Fruit fly (Drosophila melanogaster): ENCODE data around the gene bor.

The bor gene

DNA sequence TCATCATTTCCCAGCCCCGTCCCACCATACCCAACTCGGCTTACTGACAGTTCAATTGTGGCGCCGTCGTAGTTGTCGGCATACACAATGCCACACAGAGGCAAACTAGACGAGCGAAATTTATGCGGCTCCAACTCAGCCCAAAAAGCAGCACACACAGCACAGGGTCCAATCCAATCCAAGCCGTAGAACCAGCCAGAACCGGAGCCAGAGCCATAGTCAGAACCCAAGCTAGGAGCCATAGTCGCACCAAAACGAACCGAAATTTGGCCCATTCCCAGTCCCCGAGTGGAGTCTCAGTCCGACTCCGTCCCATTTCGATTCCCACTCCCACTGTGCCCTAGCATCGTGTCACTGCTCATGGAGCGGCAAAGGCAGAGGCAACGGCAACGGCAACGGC is 43.1 kb downstream of the bor start:
- no peak for TF ChIP-seq Sin3A (optimal IDR thresholded peaks at IDR 0.05)

DNA sequence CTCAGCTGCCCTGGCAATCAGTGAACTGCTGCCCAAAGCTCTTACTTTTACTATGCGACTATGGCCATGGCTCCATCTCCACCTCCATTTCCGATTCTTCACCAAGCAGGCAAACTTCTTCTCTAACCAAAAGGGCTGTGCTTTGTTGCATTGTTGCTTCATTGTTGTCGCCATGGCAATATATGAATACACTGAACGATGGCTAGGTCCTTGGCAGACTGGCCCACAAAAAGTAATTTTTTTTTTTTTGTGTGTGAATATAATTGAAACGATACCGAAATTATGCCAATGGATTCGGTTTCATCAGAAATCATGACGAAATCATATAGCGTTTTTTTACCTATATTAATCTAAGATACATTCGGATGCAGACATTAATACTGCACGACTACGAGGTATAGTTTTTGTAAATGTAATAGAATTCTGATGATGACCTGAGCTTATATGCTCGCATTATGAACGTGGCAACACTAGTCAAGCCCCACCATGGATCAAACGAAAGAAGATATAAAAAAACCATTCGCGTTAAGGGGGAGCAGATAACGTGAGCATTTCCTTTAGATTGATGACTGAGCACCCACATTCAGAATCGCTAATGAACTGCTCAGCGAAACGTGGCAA is 43.8 kb downstream of the bor start:
- TF ChIP-seq psq (optimal IDR thresholded peaks at IDR 0.05): no peak
- no peak for TF ChIP-seq h (optimal IDR thresholded peaks at IDR 0.05)
- no peak for TF ChIP-seq Sin3A (optimal IDR thresholded peaks at IDR 0.05)
- no peak for TF ChIP-seq ttk (optimal IDR thresholded peaks at IDR 0.05)
- TF ChIP-seq Myc (optimal IDR thresholded peaks at IDR 0.05): no peak
- TF ChIP-seq insv (optimal IDR thresholded peaks at IDR 0.05): no peak

dm6 chr3R:16218251-16219030 is 45.5 kb downstream of the bor start:
- TF ChIP-seq insv (optimal IDR thresholded peaks at IDR 0.05) (no peak), Sin3A (optimal IDR thresholded peaks at IDR 0.05) (no peak), Myc (optimal IDR thresholded peaks at IDR 0.05) (no peak), h (optimal IDR thresholded peaks at IDR 0.05) (no peak), ttk (optimal IDR thresholded peaks at IDR 0.05) (no peak), psq (optimal IDR thresholded peaks at IDR 0.05) (no peak)

DNA sequence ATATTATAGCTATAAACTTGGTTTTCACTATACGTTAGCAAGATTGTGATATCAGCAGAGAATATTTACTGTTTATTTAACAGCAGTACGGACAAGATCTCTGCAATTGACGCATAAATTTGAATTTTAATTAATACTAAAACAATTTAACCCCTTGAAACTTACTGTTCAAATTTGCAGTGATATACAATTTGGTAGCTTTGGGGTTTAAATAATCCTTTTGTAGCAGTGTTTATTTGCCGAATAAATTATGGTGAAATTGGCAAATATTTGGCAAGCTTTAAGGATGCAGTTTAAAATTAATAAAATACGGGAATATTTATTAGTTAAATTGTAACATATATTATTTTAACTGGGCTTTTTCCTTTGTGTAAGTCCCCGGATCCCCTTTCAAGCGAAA is 46.5 kb downstream of the bor start:
- TF ChIP-seq Myc (optimal IDR thresholded peaks at IDR 0.05): no peak
- TF ChIP-seq ttk (optimal IDR thresholded peaks at IDR 0.05): no peak
- no peak for TF ChIP-seq insv (optimal IDR thresholded peaks at IDR 0.05)
- no peak for TF ChIP-seq Sin3A (optimal IDR thresholded peaks at IDR 0.05)
- TF ChIP-seq h (optimal IDR thresholded peaks at IDR 0.05): no peak
- no peak for TF ChIP-seq psq (optimal IDR thresholded peaks at IDR 0.05)

- no peak for TF ChIP-seq h (optimal IDR thresholded peaks at IDR 0.05)
Measured at dm6 chr3R:16215319-16215701, 48.6 kb downstream of the bor start.

DNA sequence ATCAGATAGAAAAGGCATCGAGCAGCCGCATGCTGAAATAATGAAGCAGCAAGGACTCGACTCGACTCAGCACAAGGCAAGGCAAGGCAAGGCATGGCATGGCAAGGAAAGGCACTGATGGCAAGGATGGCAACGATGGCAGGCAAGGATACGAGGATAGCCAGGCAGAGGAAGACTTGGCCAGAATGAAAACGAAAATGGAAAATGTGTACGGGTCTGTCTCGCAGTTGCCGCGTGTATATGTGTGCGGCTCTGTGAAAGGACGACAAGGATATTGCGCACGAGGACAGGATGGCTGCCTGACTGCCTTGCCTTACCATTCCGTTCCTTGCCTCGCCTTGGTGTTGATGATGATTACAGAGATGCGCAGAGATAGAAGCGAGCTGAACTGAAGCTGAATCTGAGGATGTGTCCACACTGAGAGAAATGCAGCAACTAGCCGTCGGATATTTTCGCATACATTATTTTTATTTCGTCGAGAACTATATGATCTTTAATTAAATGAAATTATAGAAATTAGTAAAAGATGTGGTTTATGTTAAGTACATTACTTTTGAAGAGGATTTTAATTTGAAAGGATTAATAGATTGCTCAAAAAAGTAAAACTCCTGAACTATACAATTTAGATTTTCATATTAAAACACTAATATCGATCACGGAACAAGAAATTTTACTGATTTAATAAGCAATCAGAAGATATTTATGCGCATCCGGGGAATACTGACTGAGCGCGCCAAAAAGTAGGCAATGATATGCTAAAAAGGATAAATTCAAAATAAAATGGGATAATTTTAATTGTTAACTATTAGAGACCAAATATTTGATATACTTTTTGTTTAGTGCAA is 49.2 kb downstream of the bor start:
- TF ChIP-seq insv (optimal IDR thresholded peaks at IDR 0.05): no peak

DNA sequence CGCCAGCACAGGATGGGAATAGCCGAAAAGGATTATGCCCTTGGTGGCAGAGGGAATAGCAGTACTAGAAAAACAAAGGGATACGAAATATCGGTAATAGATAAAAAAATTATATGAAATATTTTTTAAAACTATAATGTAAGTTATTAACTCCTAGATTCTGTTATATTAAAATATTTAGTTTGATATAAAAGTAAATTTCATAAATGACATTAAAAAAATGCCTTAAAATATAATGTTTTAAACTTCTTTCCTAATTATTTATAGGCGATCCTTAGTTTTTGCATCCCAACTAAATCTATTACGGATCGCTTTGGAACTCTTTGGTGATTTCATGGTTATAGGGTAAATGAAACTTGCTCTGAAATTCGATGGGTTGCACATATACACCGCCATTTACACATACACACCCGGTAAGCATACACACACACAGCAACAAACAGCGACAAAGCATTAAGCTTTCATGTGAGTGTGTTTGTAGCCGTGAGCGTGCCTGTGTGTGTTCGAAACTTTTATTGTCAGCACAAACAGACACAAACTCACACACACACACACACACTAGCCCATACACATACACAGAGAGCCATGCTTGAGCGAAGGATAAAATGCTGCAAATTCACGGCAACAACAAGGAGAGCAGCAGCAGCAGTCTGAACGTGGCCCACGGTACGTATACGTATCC is 50.0 kb downstream of the bor start:
- TF ChIP-seq Myc (optimal IDR thresholded peaks at IDR 0.05) (no peak), h (optimal IDR thresholded peaks at IDR 0.05) (no peak), ttk (optimal IDR thresholded peaks at IDR 0.05) (no peak), psq (optimal IDR thresholded peaks at IDR 0.05) (no peak), insv (optimal IDR thresholded peaks at IDR 0.05) (no peak)

DNA sequence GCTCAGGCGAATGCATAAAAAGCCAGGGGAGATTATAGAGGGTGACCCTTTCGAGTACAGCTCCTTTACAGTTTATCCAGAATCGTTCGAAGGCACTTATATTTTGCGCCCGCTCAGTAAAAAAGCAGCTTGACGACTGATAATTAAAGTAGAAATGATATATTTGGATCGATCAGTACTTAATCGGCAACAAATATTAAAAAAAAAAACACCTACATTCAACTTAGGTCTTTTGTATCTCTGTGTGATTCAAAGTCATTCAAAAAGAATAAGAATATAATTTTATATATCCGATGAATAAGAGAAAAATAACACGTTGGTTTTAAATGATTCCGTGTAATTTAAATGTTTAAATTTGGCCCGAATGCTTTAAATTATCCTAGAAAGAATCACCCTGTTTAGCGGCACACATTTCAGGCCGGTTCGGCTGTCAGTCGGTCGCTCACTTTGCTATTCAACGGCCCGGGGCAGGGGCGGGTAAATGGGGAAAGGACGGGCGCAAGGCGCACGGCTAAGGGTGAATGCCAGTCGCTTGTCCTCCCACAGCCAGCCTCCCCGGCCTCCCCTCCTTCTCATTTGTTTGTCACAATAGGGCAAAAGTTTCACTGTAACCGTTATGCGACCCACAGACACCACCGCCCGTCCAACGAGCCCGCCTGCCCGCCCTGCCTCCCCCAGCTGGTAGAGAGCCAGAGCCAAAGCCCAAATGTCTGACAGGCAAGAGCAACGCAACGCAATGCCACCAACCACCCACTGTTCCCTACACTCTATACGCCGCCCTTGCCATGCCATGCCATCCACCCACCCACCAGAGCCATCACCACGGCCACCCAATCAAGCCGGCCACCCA is 50.8 kb downstream of the bor start:
- TF ChIP-seq ttk (optimal IDR thresholded peaks at IDR 0.05) (no peak), psq (optimal IDR thresholded peaks at IDR 0.05) (no peak), h (optimal IDR thresholded peaks at IDR 0.05) (no peak), insv (optimal IDR thresholded peaks at IDR 0.05) (no peak), Sin3A (optimal IDR thresholded peaks at IDR 0.05) (no peak), Myc (optimal IDR thresholded peaks at IDR 0.05) (no peak)

- TF ChIP-seq insv (optimal IDR thresholded peaks at IDR 0.05) (no peak), psq (optimal IDR thresholded peaks at IDR 0.05) (no peak), Sin3A (optimal IDR thresholded peaks at IDR 0.05) (no peak), h (optimal IDR thresholded peaks at IDR 0.05) (no peak), ttk (optimal IDR thresholded peaks at IDR 0.05) (no peak), Myc (optimal IDR thresholded peaks at IDR 0.05) (no peak)
Measured at dm6 chr3R:16211883-16212540, 51.9 kb downstream of the bor start.
